Fruit fly (Drosophila melanogaster) whole organism, embryonic: ENCODE measurements around the gene scw.

ENCODE experiments used
- Aef1 ChIP-seq: fragments of 200-800 bp; sonication (Bioruptor generic); IDR thresholded peaks from 3 replicates; pipeline ENCODE4 v1.3.6; 2022; ENCODE audit warnings: missing biosample characterization, missing genetic modification characterization
- Asciz ChIP-seq: fragments of 200-800 bp; sonication (Bioruptor generic); optimal IDR thresholded peaks from 2 replicates; lab custom pipeline; 2017; ENCODE audit warnings: missing biosample characterization, mild to moderate bottlenecking, missing genetic modification characterization, missing genetic modification reagents
- Atf-2 ChIP-seq: fragments of 200-800 bp; sonication (Bioruptor generic); optimal IDR thresholded peaks from 2 replicates; lab custom pipeline; 2016; ENCODE audit warnings: missing biosample characterization, missing genetic modification characterization
- B-H1 ChIP-seq: fragments of 200-800 bp; sonication (Bioruptor generic); IDR thresholded peaks from 3 replicates; pipeline ENCODE4 v1.3.6; 2022; ENCODE audit warnings: missing biosample characterization, missing genetic modification characterization
- BtbVII ChIP-seq: fragments of 200-800 bp; sonication (Bioruptor generic); optimal IDR thresholded peaks from 3 replicates; lab custom pipeline; 2017; ENCODE audit warnings: missing biosample characterization, mild to moderate bottlenecking, missing genetic modification characterization
- CG11398 ChIP-seq: fragments of 200-800 bp; sonication (Bioruptor generic); optimal IDR thresholded peaks from 2 replicates; lab custom pipeline; 2016; ENCODE audit warnings: missing biosample characterization, missing genetic modification characterization
- CG12744 ChIP-seq: fragments of 200-800 bp; sonication (Bioruptor generic); optimal IDR thresholded peaks from 2 replicates; lab custom pipeline; 2016; ENCODE audit warnings: missing biosample characterization, missing genetic modification characterization
- CG12769 ChIP-seq: fragments of 200-800 bp; sonication (Bioruptor generic); optimal IDR thresholded peaks from 2 replicates; lab custom pipeline; 2019; ENCODE audit warnings: missing biosample characterization, mild to moderate bottlenecking, missing genetic modification characterization, moderate library complexity
- CG14050 ChIP-seq: fragments of 200-800 bp; sonication (Bioruptor generic); IDR thresholded peaks from 3 replicates; pipeline ENCODE4 v1.3.6; 2022; ENCODE audit warnings: missing biosample characterization, missing genetic modification characterization
- CG1529 ChIP-seq: fragments of 200-800 bp; sonication (Bioruptor generic); optimal IDR thresholded peaks from 3 replicates; lab custom pipeline; 2018; ENCODE audit warnings: missing biosample characterization, missing genetic modification characterization
- CG16863 ChIP-seq: fragments of 200-800 bp; sonication (Bioruptor generic); optimal IDR thresholded peaks from 3 replicates; lab custom pipeline; 2016; ENCODE audit warnings: missing biosample characterization, missing genetic modification characterization
- CG33213 ChIP-seq: fragments of 200-800 bp; sonication (Bioruptor generic); optimal IDR thresholded peaks from 3 replicates; lab custom pipeline; 2016; ENCODE audit warnings: missing biosample characterization, missing genetic modification characterization
- CG33557 ChIP-seq: fragments of 200-800 bp; sonication (Bioruptor generic); optimal IDR thresholded peaks from 2 replicates; lab custom pipeline; 2019; ENCODE audit warnings: missing biosample characterization, mild to moderate bottlenecking, missing genetic modification characterization, moderate library complexity
- CG3995 ChIP-seq: fragments of 200-800 bp; sonication (Bioruptor generic); optimal IDR thresholded peaks from 3 replicates; lab custom pipeline; 2016; ENCODE audit warnings: missing biosample characterization, missing genetic modification characterization
- CG4328 ChIP-seq: fragments of 200-800 bp; sonication (Bioruptor generic); optimal IDR thresholded peaks from 3 replicates; lab custom pipeline; 2017; ENCODE audit warnings: missing biosample characterization, missing genetic modification reagents, missing genetic modification characterization
- CG4404 ChIP-seq: fragments of 200-800 bp; sonication (Bioruptor generic); IDR thresholded peaks from 2 replicates; pipeline ENCODE4 v1.3.6; 2022; ENCODE audit warnings: missing biosample characterization, missing genetic modification characterization
- CG4424 ChIP-seq: fragments of 200-800 bp; sonication (Bioruptor generic); optimal IDR thresholded peaks from 3 replicates; lab custom pipeline; 2016; ENCODE audit warnings: missing biosample characterization, missing genetic modification characterization
- CG6765 ChIP-seq: fragments of 200-800 bp; sonication (Bioruptor generic); optimal IDR thresholded peaks from 3 replicates; lab custom pipeline; 2017; ENCODE audit warnings: missing biosample characterization, mild to moderate bottlenecking, missing genetic modification characterization
- CG7786 ChIP-seq: fragments of 200-800 bp; sonication (Bioruptor generic); optimal IDR thresholded peaks from 2 replicates; lab custom pipeline; 2016; ENCODE audit warnings: missing biosample characterization, missing genetic modification characterization
- CG8765 ChIP-seq: fragments of 200-800 bp; sonication (Bioruptor generic); IDR thresholded peaks from 2 replicates; pipeline ENCODE4 v1.3.6; 2022; ENCODE audit warnings: missing biosample characterization, missing genetic modification characterization
- Doc3 ChIP-seq: fragments of 200-800 bp; sonication (Bioruptor generic); IDR thresholded peaks from 3 replicates; pipeline ENCODE4 v1.3.6; 2022; ENCODE audit warnings: missing biosample characterization, missing genetic modification characterization; ENCODE audit not compliant: partially characterized antibody
- Elba2 ChIP-seq: fragments of 200-800 bp; sonication (Bioruptor generic); optimal IDR thresholded peaks from 3 replicates; lab custom pipeline; 2016; ENCODE audit warnings: missing biosample characterization, missing genetic modification characterization
- HmgD ChIP-seq: fragments of 200-800 bp; sonication (Bioruptor generic); optimal IDR thresholded peaks from 3 replicates; lab custom pipeline; 2016; ENCODE audit warnings: missing biosample characterization, missing genetic modification characterization
- Jarid2 ChIP-seq: fragments of 200-800 bp; sonication (Bioruptor generic); optimal IDR thresholded peaks from 3 replicates; lab custom pipeline; 2017; ENCODE audit warnings: mild to moderate bottlenecking, missing biosample characterization, missing genetic modification reagents, missing genetic modification characterization
- Lhr ChIP-seq: fragments of 200-800 bp; sonication (Bioruptor generic); optimal IDR thresholded peaks from 3 replicates; lab custom pipeline; 2017; ENCODE audit warnings: mild to moderate bottlenecking, missing biosample characterization, missing genetic modification reagents, missing genetic modification characterization
- Sin3A ChIP-seq: fragments of >200 bp; optimal IDR thresholded peaks from 2 replicates; lab custom pipeline; 2018
- Six4 ChIP-seq: fragments of 200-800 bp; sonication (Bioruptor generic); optimal IDR thresholded peaks from 2 replicates; lab custom pipeline; 2016; ENCODE audit warnings: missing biosample characterization, missing genetic modification characterization
- Sox102F ChIP-seq: fragments of 200-800 bp; sonication (Bioruptor generic); optimal IDR thresholded peaks from 2 replicates; lab custom pipeline; 2018; ENCODE audit warnings: missing biosample characterization, mild to moderate bottlenecking, missing genetic modification characterization, moderate library complexity
- ash1 ChIP-seq: fragments of 200-800 bp; sonication (Bioruptor generic); optimal IDR thresholded peaks from 2 replicates; lab custom pipeline; 2018; ENCODE audit warnings: missing biosample characterization, mild to moderate bottlenecking, missing genetic modification characterization
- bigmax ChIP-seq: fragments of 200-800 bp; sonication (Bioruptor generic); optimal IDR thresholded peaks from 2 replicates; lab custom pipeline; 2018; ENCODE audit warnings: missing biosample characterization, mild to moderate bottlenecking, missing genetic modification characterization
- bowl ChIP-seq: fragments of 200-800 bp; sonication (Bioruptor generic); IDR thresholded peaks from 2 replicates; pipeline ENCODE4 v1.3.6; 2022; ENCODE audit warnings: missing biosample characterization, missing genetic modification characterization
- cad ChIP-seq: fragments of >200 bp; optimal IDR thresholded peaks from 2 replicates; lab custom pipeline; 2017; ENCODE audit warnings: missing biosample characterization, missing genetic modification characterization
- chn ChIP-seq: fragments of 200-800 bp; sonication (Bioruptor generic); optimal IDR thresholded peaks from 2 replicates; lab custom pipeline; 2016; ENCODE audit warnings: missing biosample characterization, missing genetic modification characterization
- croc ChIP-seq: fragments of 200-800 bp; sonication (Bioruptor generic); conservative IDR thresholded peaks from 3 replicates; pipeline ENCODE4 v1.3.6; 2022; ENCODE audit warnings: missing biosample characterization, missing genetic modification characterization
- disco-r ChIP-seq: fragments of 200-800 bp; sonication (Bioruptor generic); optimal IDR thresholded peaks from 2 replicates; lab custom pipeline; 2016; ENCODE audit warnings: missing biosample characterization, missing genetic modification characterization
- dmrt11E ChIP-seq: fragments of 200-800 bp; sonication (Bioruptor generic); optimal IDR thresholded peaks from 3 replicates; lab custom pipeline; 2018; ENCODE audit warnings: missing biosample characterization, mild to moderate bottlenecking, missing genetic modification characterization, moderate library complexity
- dysf ChIP-seq: fragments of 200-800 bp; sonication (Bioruptor generic); IDR thresholded peaks from 3 replicates; pipeline ENCODE4 v1.3.6; 2022; ENCODE audit warnings: missing biosample characterization, missing genetic modification characterization
- eyg ChIP-seq: fragments of 200-800 bp; sonication (Bioruptor generic); optimal IDR thresholded peaks from 3 replicates; lab custom pipeline; 2016; ENCODE audit warnings: missing biosample characterization, missing genetic modification characterization
- fru ChIP-seq: fragments of >200 bp; optimal IDR thresholded peaks from 2 replicates; lab custom pipeline; 2017
- grau ChIP-seq: fragments of 200-800 bp; optimal IDR thresholded peaks from 3 replicates; lab custom pipeline; 2019; ENCODE audit warnings: missing biosample characterization, mild to moderate bottlenecking, missing genetic modification characterization, moderate library complexity
- insv ChIP-seq, 2 experiments: fragments of 200-800 bp; sonication (Bioruptor generic); optimal IDR thresholded peaks; 3 replicates each; lab custom pipeline; 2016 to 2018; ENCODE audit warnings: missing biosample characterization in 2 of 2, missing genetic modification characterization in 2 of 2
- knrl ChIP-seq: fragments of 200-800 bp; sonication (Bioruptor generic); IDR thresholded peaks from 3 replicates; pipeline ENCODE4 v1.3.6; 2022; ENCODE audit warnings: missing biosample characterization, missing genetic modification characterization; ENCODE audit not compliant: partially characterized antibody
- nau ChIP-seq: fragments of 200-800 bp; sonication (Bioruptor generic); optimal IDR thresholded peaks from 3 replicates; lab custom pipeline; 2017; ENCODE audit warnings: missing biosample characterization, mild to moderate bottlenecking, missing genetic modification characterization, missing genetic modification reagents
- pb ChIP-seq: fragments of 200-800 bp; sonication (Bioruptor generic); optimal IDR thresholded peaks from 3 replicates; lab custom pipeline; 2016; ENCODE audit warnings: missing biosample characterization, missing genetic modification characterization
- pros ChIP-seq: fragments of 200-800 bp; sonication (Bioruptor generic); optimal IDR thresholded peaks from 3 replicates; lab custom pipeline; 2019; ENCODE audit warnings: missing biosample characterization, mild to moderate bottlenecking, missing genetic modification characterization, moderate library complexity
- pzg ChIP-seq: fragments of 200-800 bp; sonication (Bioruptor generic); optimal IDR thresholded peaks from 3 replicates; lab custom pipeline; 2018; ENCODE audit warnings: missing biosample characterization, mild to moderate bottlenecking, missing genetic modification characterization, moderate library complexity
- sens ChIP-seq: fragments of 200-800 bp; sonication (Bioruptor generic); peaks from one replicate; lab custom pipeline; 2016; ENCODE audit warnings: missing biosample characterization, missing genetic modification characterization
- slou ChIP-seq: fragments of 200-800 bp; sonication (Bioruptor generic); optimal IDR thresholded peaks from 3 replicates; lab custom pipeline; 2016; ENCODE audit warnings: missing biosample characterization, missing genetic modification characterization
- slp2 ChIP-seq: fragments of 200-800 bp; sonication (Bioruptor generic); optimal IDR thresholded peaks from 2 replicates; lab custom pipeline; 2016; ENCODE audit warnings: missing biosample characterization, missing genetic modification characterization
- tna ChIP-seq: fragments of 200-800 bp; sonication (Bioruptor generic); IDR thresholded peaks from 2 replicates; pipeline ENCODE4 v1.3.6; 2022; ENCODE audit warnings: missing biosample characterization, missing genetic modification characterization; ENCODE audit not compliant: partially characterized antibody
- tup ChIP-seq: fragments of 200-800 bp; sonication (Bioruptor generic); optimal IDR thresholded peaks from 2 replicates; lab custom pipeline; 2016; ENCODE audit warnings: missing biosample characterization, mild to moderate bottlenecking, missing genetic modification characterization, moderate library complexity
- vvl ChIP-seq: fragments of 200-800 bp; sonication (Bioruptor generic); IDR thresholded peaks from 2 replicates; pipeline ENCODE4 v1.3.6; 2022; ENCODE audit warnings: missing biosample characterization, missing genetic modification characterization
- zfh2 ChIP-seq: fragments of 200-800 bp; sonication (Bioruptor generic); optimal IDR thresholded peaks from 2 replicates; lab custom pipeline; 2016; ENCODE audit warnings: missing biosample characterization, missing genetic modification characterization

The scw gene

dm6 chr2L:19735635-19736109 lies 34.9 kb upstream of the scw start, which contains the start of the genes CG10462 and Nf-YB (continued):
- TF ChIP-seq dmrt11E, result no peak
- TF ChIP-seq slou, result no peak
- TF ChIP-seq CG4328 (GFP tag; lab: Kevin White, UChicago), result no peak
- no peak for TF ChIP-seq zfh2 (GFP tag; lab: Kevin White, UChicago)
- peak; percentile 89 for TF ChIP-seq pzg (GFP tag; lab: Kevin White, UChicago)
- TF ChIP-seq Atf-2 (GFP tag; lab: Kevin White, UChicago), result no peak
- no peak for TF ChIP-seq CG7786
- TF ChIP-seq tna (GFP tag; lab: Robert Waterston, UW), result peak; percentile 92
- no peak for TF ChIP-seq Asciz (GFP tag; lab: Kevin White, UChicago)
- no peak for TF ChIP-seq Six4 (GFP tag; lab: Kevin White, UChicago)
- TF ChIP-seq Elba2, result no peak
- no peak for TF ChIP-seq CG4424 (GFP tag; lab: Kevin White, UChicago)
- peak; percentile 34 for TF ChIP-seq chn (GFP tag; lab: Kevin White, UChicago)
- TF ChIP-seq CG16863 (GFP tag; lab: Kevin White, UChicago), result no peak
- TF ChIP-seq CG8765 (GFP tag; lab: Robert Waterston, UW), result no peak
- no peak for TF ChIP-seq tup
- peak in 1 of 2 experiments; percentile 50 for TF ChIP-seq insv (GFP tag; optimal IDR thresholded peaks at IDR 0.05; lab: Kevin White, UChicago)
- TF ChIP-seq nau, result no peak
- TF ChIP-seq CG1529, result no peak
- TF ChIP-seq CG33557, result no peak
- TF ChIP-seq Aef1 (GFP tag; lab: Robert Waterston, UW), result no peak
- TF ChIP-seq disco-r (GFP tag; lab: Kevin White, UChicago), result no peak
- TF ChIP-seq Sox102F (GFP tag; lab: Kevin White, UChicago), result no peak
- TF ChIP-seq vvl, result no peak
- no peak for TF ChIP-seq CG6765 (GFP tag; lab: Kevin White, UChicago)
- no peak for TF ChIP-seq pros
- TF ChIP-seq Lhr (GFP tag; lab: Kevin White, UChicago), result peak; percentile 79
- no peak for TF ChIP-seq CG12744
- TF ChIP-seq CG11398 (GFP tag; lab: Kevin White, UChicago), result no peak
- TF ChIP-seq cad, result no peak
- no peak for TF ChIP-seq CG4404 (GFP tag; lab: Robert Waterston, UW)
- TF ChIP-seq CG14050 (GFP tag; lab: Robert Waterston, UW), result no peak
- no peak for TF ChIP-seq grau
- TF ChIP-seq CG33213 (GFP tag; lab: Kevin White, UChicago), result peak; percentile 19
- TF ChIP-seq pb (GFP tag; lab: Kevin White, UChicago), result no peak
- no peak for TF ChIP-seq croc (GFP tag; lab: Robert Waterston, UW)
- peak; percentile 85 for TF ChIP-seq knrl (GFP tag; lab: Robert Waterston, UW)
- no peak for TF ChIP-seq BtbVII
- no peak for TF ChIP-seq Jarid2 (GFP tag; lab: Kevin White, UChicago)
- no peak for TF ChIP-seq fru (lab: Kevin White, UChicago)
- TF ChIP-seq B-H1, result no peak
- TF ChIP-seq Sin3A (lab: Kevin White, UChicago), result peak; percentile 81
- TF ChIP-seq sens (GFP tag; lab: Kevin White, UChicago), result peak; percentile 66
- no peak for TF ChIP-seq slp2 (GFP tag; lab: Kevin White, UChicago)
- TF ChIP-seq CG3995 (GFP tag; lab: Kevin White, UChicago), result peak; percentile 16
- TF ChIP-seq dysf, result no peak
- no peak for TF ChIP-seq bowl (GFP tag; lab: Robert Waterston, UW)
- no peak for TF ChIP-seq CG12769 (tag; lab: Kevin White, UChicago)
- TF ChIP-seq Doc3 (GFP tag; lab: Robert Waterston, UW), result peak; percentile 54; the same call in 2 of the 3 replicates
- TF ChIP-seq HmgD (GFP tag; lab: Kevin White, UChicago), result peak; percentile 66
- no peak for TF ChIP-seq eyg (GFP tag; lab: Kevin White, UChicago)
- TF ChIP-seq ash1, result no peak
- TF ChIP-seq bigmax, result peak; percentile 80
